Fruit fly (Drosophila melanogaster) whole organism, embryonic: ENCODE data around the gene Sema5c.

Experiments
- BtbVII ChIP-seq: fragments of 200-800 bp; sonication (Bioruptor generic); optimal IDR thresholded peaks from 3 replicates; lab custom pipeline; 2017; ENCODE audit warnings: missing biosample characterization, mild to moderate bottlenecking, missing genetic modification characterization
- CG11456 ChIP-seq: fragments of 200-800 bp; sonication (Bioruptor generic); IDR thresholded peaks from 3 replicates; pipeline ENCODE4 v1.3.6; 2022; ENCODE audit warnings: missing biosample characterization, missing genetic modification characterization
- CG11560 ChIP-seq: fragments of 200-800 bp; sonication (Bioruptor generic); IDR thresholded peaks from 3 replicates; pipeline ENCODE4 v1.3.6; 2022; ENCODE audit warnings: missing biosample characterization, missing genetic modification characterization
- CG13296 ChIP-seq: fragments of 200-800 bp; sonication (Bioruptor generic); optimal IDR thresholded peaks from 3 replicates; lab custom pipeline; 2018; ENCODE audit warnings: missing biosample characterization, mild to moderate bottlenecking, missing genetic modification characterization
- CG13624 ChIP-seq: fragments of 200-800 bp; sonication (Bioruptor generic); optimal IDR thresholded peaks from 2 replicates; lab custom pipeline; 2016; ENCODE audit warnings: missing biosample characterization, missing genetic modification characterization
- CG13775 ChIP-seq: fragments of 200-800 bp; sonication (Bioruptor generic); optimal IDR thresholded peaks from 3 replicates; lab custom pipeline; 2017; ENCODE audit warnings: missing biosample characterization, mild to moderate bottlenecking, missing genetic modification characterization
- CG14965 ChIP-seq: fragments of 200-800 bp; sonication (Bioruptor generic); optimal IDR thresholded peaks from 2 replicates; lab custom pipeline; 2016; ENCODE audit warnings: missing biosample characterization, missing genetic modification characterization, borderline replicate concordance
- CG17361 ChIP-seq: fragments of 200-800 bp; sonication (Bioruptor generic); IDR thresholded peaks from 3 replicates; pipeline ENCODE4 v1.3.6; 2022; ENCODE audit warnings: missing biosample characterization, missing genetic modification characterization
- CG2116 ChIP-seq: fragments of 200-800 bp; sonication (Bioruptor generic); optimal IDR thresholded peaks from 3 replicates; lab custom pipeline; 2018; ENCODE audit warnings: missing biosample characterization, mild to moderate bottlenecking, missing genetic modification characterization
- CG30403 ChIP-seq: fragments of 200-800 bp; sonication (Bioruptor generic); optimal IDR thresholded peaks from 3 replicates; lab custom pipeline; 2016; ENCODE audit warnings: missing biosample characterization, missing genetic modification characterization
- CG42726 ChIP-seq: fragments of 200-800 bp; sonication (Bioruptor generic); IDR thresholded peaks from 2 replicates; pipeline ENCODE4 v1.3.6; 2022; ENCODE audit warnings: missing biosample characterization, missing genetic modification characterization; ENCODE audit not compliant: partially characterized antibody
- CG6813 ChIP-seq: fragments of 200-800 bp; sonication (Bioruptor generic); optimal IDR thresholded peaks from 2 replicates; lab custom pipeline; 2017; ENCODE audit warnings: missing biosample characterization, missing genetic modification characterization, mild to moderate bottlenecking, moderate library complexity, missing genetic modification reagents
- CG7987 ChIP-seq: fragments of 200-800 bp; sonication (Bioruptor generic); optimal IDR thresholded peaks from 2 replicates; lab custom pipeline; 2018; ENCODE audit warnings: missing biosample characterization, mild to moderate bottlenecking, missing genetic modification characterization, moderate library complexity
- CG9215 ChIP-seq: fragments of 200-800 bp; sonication (Bioruptor generic); IDR thresholded peaks from 2 replicates; pipeline ENCODE4 v1.3.6; 2022; ENCODE audit warnings: missing biosample characterization, missing genetic modification characterization
- CG9876 ChIP-seq: fragments of 200-800 bp; sonication (Bioruptor generic); optimal IDR thresholded peaks from 2 replicates; lab custom pipeline; 2016; ENCODE audit warnings: missing biosample characterization, missing genetic modification characterization
- CrebB ChIP-seq: fragments of 200-800 bp; sonication (Bioruptor generic); optimal IDR thresholded peaks from 3 replicates; lab custom pipeline; 2018; ENCODE audit warnings: missing biosample characterization, mild to moderate bottlenecking, missing genetic modification characterization
- Dfd ChIP-seq, 2 experiments: fragments of >200 bp; optimal IDR thresholded peaks; 2 replicates each; lab custom pipeline; 2017; ENCODE audit warnings: missing biosample characterization in 2 of 2, missing genetic modification characterization in 2 of 2
- Dip2 ChIP-seq: fragments of 200-800 bp; sonication (Bioruptor generic); IDR thresholded peaks from 2 replicates; pipeline ENCODE4 v1.3.6; 2022; ENCODE audit warnings: missing biosample characterization, missing genetic modification characterization
- Dll ChIP-seq: fragments of 200-800 bp; sonication (Bioruptor generic); IDR thresholded peaks from 4 replicates; pipeline ENCODE4 v1.3.6; 2022; ENCODE audit warnings: missing biosample characterization, missing genetic modification characterization; ENCODE audit not compliant: partially characterized antibody
- Hr39 ChIP-seq: fragments of >200 bp; optimal IDR thresholded peaks from 2 replicates; lab custom pipeline; 2017
- Mes4 ChIP-seq: fragments of 200-800 bp; sonication (Bioruptor generic); optimal IDR thresholded peaks from 2 replicates; lab custom pipeline; 2016; ENCODE audit warnings: missing biosample characterization, missing genetic modification characterization
- NC2α ChIP-seq: fragments of 200-800 bp; sonication (Bioruptor generic); optimal IDR thresholded peaks from 2 replicates; lab custom pipeline; 2016; ENCODE audit warnings: missing biosample characterization, missing genetic modification characterization
- Opbp ChIP-seq: fragments of 200-800 bp; sonication (Bioruptor generic); IDR thresholded peaks from 3 replicates; pipeline ENCODE4 v1.3.6; 2022; ENCODE audit warnings: missing biosample characterization, missing genetic modification characterization; ENCODE audit not compliant: partially characterized antibody
- Optix ChIP-seq: fragments of 200-800 bp; sonication (Bioruptor generic); IDR thresholded peaks from 3 replicates; pipeline ENCODE4 v1.3.6; 2022; ENCODE audit warnings: missing biosample characterization, missing genetic modification characterization
- Ptx1 ChIP-seq: fragments of 200-800 bp; sonication (Bioruptor generic); IDR thresholded peaks from 2 replicates; pipeline ENCODE4 v1.3.6; 2022; ENCODE audit warnings: missing biosample characterization, missing genetic modification characterization
- Stat92E ChIP-seq, 3 experiments: fragments of >200 bp in 2 of 3; fragments of 200-800 bp in 1 of 3; sonication (Bioruptor generic) in 1 of 3; optimal IDR thresholded peaks; 2 replicates each; lab custom pipeline; 2017 to 2019; ENCODE audit warnings: missing biosample characterization in 3 of 3, missing genetic modification characterization in 3 of 3, mild to moderate bottlenecking in 1 of 3, moderate library complexity in 1 of 3
- Taf1 ChIP-seq: fragments of 200-800 bp; sonication (Bioruptor generic); IDR thresholded peaks from 2 replicates; pipeline ENCODE4 v1.3.6; 2022; ENCODE audit warnings: missing biosample characterization, missing genetic modification characterization
- Xrp1 ChIP-seq: fragments of 200-800 bp; sonication (Bioruptor generic); IDR thresholded peaks from 2 replicates; pipeline ENCODE4 v1.3.6; 2022; ENCODE audit warnings: missing biosample characterization, missing genetic modification characterization
- ac ChIP-seq: fragments of 200-800 bp; sonication (Bioruptor generic); optimal IDR thresholded peaks from 3 replicates; lab custom pipeline; 2017; ENCODE audit warnings: missing biosample characterization, mild to moderate bottlenecking, missing genetic modification characterization
- aop ChIP-seq: fragments of 200-800 bp; sonication (Bioruptor generic); IDR thresholded peaks from 2 replicates; pipeline ENCODE4 v1.3.6; 2022; ENCODE audit warnings: missing biosample characterization, missing genetic modification characterization
- ato ChIP-seq: fragments of 200-800 bp; sonication (Bioruptor generic); IDR thresholded peaks from 2 replicates; pipeline ENCODE4 v1.3.6; 2022; ENCODE audit warnings: missing biosample characterization, missing genetic modification characterization; ENCODE audit not compliant: partially characterized antibody
- caup ChIP-seq: fragments of 200-800 bp; sonication (Bioruptor generic); optimal IDR thresholded peaks from 3 replicates; lab custom pipeline; 2017; ENCODE audit warnings: missing biosample characterization, mild to moderate bottlenecking, missing genetic modification characterization, moderate library complexity; ENCODE audit not compliant: severe bottlenecking
- danr ChIP-seq: fragments of 200-800 bp; sonication (Bioruptor generic); IDR thresholded peaks from 2 replicates; pipeline ENCODE4 v1.3.6; 2022; ENCODE audit warnings: missing biosample characterization, missing genetic modification characterization
- dpn ChIP-seq, 2 experiments: fragments of 200-800 bp; sonication (Bioruptor generic); optimal IDR thresholded peaks; 3 replicates each; lab custom pipeline; 2016; ENCODE audit warnings: missing biosample characterization in 2 of 2, missing genetic modification characterization in 2 of 2
- gem ChIP-seq: fragments of 200-800 bp; sonication (Bioruptor generic); optimal IDR thresholded peaks from 2 replicates; lab custom pipeline; 2019; ENCODE audit warnings: missing biosample characterization, mild to moderate bottlenecking, missing genetic modification characterization, moderate library complexity
- gfzf ChIP-seq: fragments of 200-800 bp; sonication (Bioruptor generic); optimal IDR thresholded peaks from 2 replicates; lab custom pipeline; 2016; ENCODE audit warnings: missing biosample characterization, mild to moderate bottlenecking, missing genetic modification characterization, moderate library complexity
- gsb-n ChIP-seq: fragments of 200-800 bp; sonication (Bioruptor generic); optimal IDR thresholded peaks from 3 replicates; lab custom pipeline; 2018; ENCODE audit warnings: missing biosample characterization, mild to moderate bottlenecking, missing genetic modification characterization
- hb ChIP-seq: fragments of 200-800 bp; sonication (Bioruptor generic); IDR thresholded peaks from 3 replicates; pipeline ENCODE4 v1.3.6; 2022; ENCODE audit warnings: missing biosample characterization, missing genetic modification characterization; ENCODE audit not compliant: partially characterized antibody
- hbn ChIP-seq: fragments of 200-800 bp; sonication (Bioruptor generic); IDR thresholded peaks from 2 replicates; pipeline ENCODE4 v1.3.6; 2022; ENCODE audit warnings: missing biosample characterization, missing genetic modification characterization; ENCODE audit not compliant: partially characterized antibody
- hkb ChIP-seq, 2 experiments: fragments of 200-800 bp in 1 of 2; fragments of >200 bp in 1 of 2; sonication (Bioruptor generic) in 1 of 2; IDR thresholded peaks in 1 of 2; optimal IDR thresholded peaks in 1 of 2; 2 replicates each; pipeline versions ENCODE4 v1.3.6 to Lab custom; 2017 to 2022; ENCODE audit warnings: missing biosample characterization in 1 of 2, missing genetic modification characterization in 1 of 2
- hth ChIP-seq: fragments of >200 bp; optimal IDR thresholded peaks from 2 replicates; lab custom pipeline; 2017; ENCODE audit warnings: inconsistent platforms
- insv ChIP-seq, 2 experiments: fragments of 200-800 bp; sonication (Bioruptor generic); optimal IDR thresholded peaks; 3 replicates each; lab custom pipeline; 2016 to 2018; ENCODE audit warnings: missing biosample characterization in 2 of 2, missing genetic modification characterization in 2 of 2
- jing ChIP-seq: fragments of 200-800 bp; sonication (Bioruptor generic); optimal IDR thresholded peaks from 2 replicates; lab custom pipeline; 2018; ENCODE audit warnings: missing biosample characterization, mild to moderate bottlenecking, missing genetic modification characterization
- kah ChIP-seq: fragments of 200-800 bp; sonication (Bioruptor generic); optimal IDR thresholded peaks from 2 replicates; lab custom pipeline; 2018; ENCODE audit warnings: missing biosample characterization, mild to moderate bottlenecking, missing genetic modification characterization
- lilli ChIP-seq: fragments of 200-800 bp; sonication (Bioruptor generic); optimal IDR thresholded peaks from 3 replicates; lab custom pipeline; 2016; ENCODE audit warnings: missing biosample characterization, missing genetic modification characterization
- ranshi ChIP-seq: fragments of 200-800 bp; sonication (Bioruptor generic); IDR thresholded peaks from 2 replicates; pipeline ENCODE4 v1.3.6; 2022; ENCODE audit warnings: missing biosample characterization, missing genetic modification characterization
- repo ChIP-seq: fragments of 200-800 bp; sonication (Bioruptor generic); optimal IDR thresholded peaks from 2 replicates; lab custom pipeline; 2016; ENCODE audit warnings: missing biosample characterization, missing genetic modification characterization
- sens-2 ChIP-seq: fragments of 200-800 bp; sonication (Bioruptor generic); IDR thresholded peaks from 2 replicates; pipeline ENCODE4 v1.3.6; 2022; ENCODE audit warnings: missing biosample characterization, missing genetic modification characterization
- slp2 ChIP-seq: fragments of 200-800 bp; sonication (Bioruptor generic); optimal IDR thresholded peaks from 2 replicates; lab custom pipeline; 2016; ENCODE audit warnings: missing biosample characterization, missing genetic modification characterization
- ssp ChIP-seq: fragments of 200-800 bp; sonication (Bioruptor generic); IDR thresholded peaks from 2 replicates; pipeline ENCODE4 v1.3.6; 2022; ENCODE audit warnings: missing biosample characterization, missing genetic modification characterization
- twi ChIP-seq: fragments of 200-800 bp; optimal IDR thresholded peaks from 2 replicates; lab custom pipeline; 2019; ENCODE audit warnings: missing biosample characterization, mild to moderate bottlenecking, missing genetic modification characterization, moderate library complexity

Gene Sema5c

dm6 chr3L:12045443-12045842 lies 36.2 kb downstream of the Sema5c start (continued):
- TF ChIP-seq CG9215 (GFP tag; lab: Robert Waterston, UW): no peak
- no peak for TF ChIP-seq hth (lab: Kevin White, UChicago)
- TF ChIP-seq slp2 (GFP tag; lab: Kevin White, UChicago): no peak
- no peak for TF ChIP-seq CG13624 (GFP tag; lab: Kevin White, UChicago)
- no peak for TF ChIP-seq CG11560 (tag; lab: Robert Waterston, UW)
- no peak for TF ChIP-seq CG13775
- TF ChIP-seq danr: no peak
- TF ChIP-seq CG2116 (GFP tag; lab: Kevin White, UChicago): no peak
- TF ChIP-seq Stat92E (GFP tag; optimal IDR thresholded peaks at IDR 0.05; lab: Kevin White, UChicago): no peak
- no peak for TF ChIP-seq hb (GFP tag; lab: Robert Waterston, UW)
- TF ChIP-seq CG6813 (GFP tag; lab: Kevin White, UChicago): no peak
- peak; percentile 16 for TF ChIP-seq BtbVII
- TF ChIP-seq jing (GFP tag; lab: Kevin White, UChicago): no peak
- TF ChIP-seq gfzf (GFP tag; lab: Kevin White, UChicago): no peak
- TF ChIP-seq Optix (GFP tag; lab: Robert Waterston, UW): 0 out of 3 replicates have a peak, but pooled peaks have one; percentile 12
- no peak for TF ChIP-seq CG11456
- no peak for TF ChIP-seq Taf1
- no peak for TF ChIP-seq Ptx1 (GFP tag; lab: Robert Waterston, UW)
- no peak for TF ChIP-seq dpn (GFP tag; optimal IDR thresholded peaks at IDR 0.05; lab: Kevin White, UChicago)
- no peak for TF ChIP-seq aop (GFP tag; lab: Robert Waterston, UW)
- no peak for TF ChIP-seq ato (GFP tag; lab: Robert Waterston, UW)
- no peak for TF ChIP-seq Dfd (GFP tag; optimal IDR thresholded peaks at IDR 0.05; lab: Kevin White, UChicago)
- no peak for TF ChIP-seq twi (tag; lab: Kevin White, UChicago)
- no peak for TF ChIP-seq Opbp (GFP tag; lab: Robert Waterston, UW)
- no peak for TF ChIP-seq CrebB (tag; lab: Kevin White, UChicago)
- TF ChIP-seq insv (GFP tag; optimal IDR thresholded peaks at IDR 0.05; lab: Kevin White, UChicago): no peak
- peak; percentile 54 for TF ChIP-seq caup (GFP tag; lab: Kevin White, UChicago)
- no peak for TF ChIP-seq CG14965 (GFP tag; lab: Kevin White, UChicago)
- peak; percentile 43 for TF ChIP-seq CG7987
- no peak for TF ChIP-seq hkb (optimal IDR thresholded peaks at IDR 0.05; lab: Kevin White, UChicago)
- peak; percentile 58; the same call in 1 of the 2 replicates for TF ChIP-seq hkb (GFP tag; IDR thresholded peaks at IDR 0.05; lab: Robert Waterston, UW)
- no peak for TF ChIP-seq Mes4 (GFP tag; lab: Kevin White, UChicago)
- no peak for TF ChIP-seq ssp
- TF ChIP-seq CG9876: no peak
- TF ChIP-seq lilli (GFP tag; lab: Kevin White, UChicago): no peak
- TF ChIP-seq Xrp1 (GFP tag; lab: Robert Waterston, UW): 0 out of 2 replicates have a peak, but pooled peaks have one; percentile 24
- TF ChIP-seq NC2α (GFP tag; lab: Kevin White, UChicago): no peak
- TF ChIP-seq Dip2 (GFP tag; lab: Robert Waterston, UW): no peak
- TF ChIP-seq gem: no peak
- TF ChIP-seq repo (GFP tag; lab: Kevin White, UChicago): no peak
- TF ChIP-seq CG30403 (GFP tag; lab: Kevin White, UChicago): no peak
- no peak for TF ChIP-seq Dll (GFP tag; lab: Robert Waterston, UW)
- no peak for TF ChIP-seq hbn (GFP tag; lab: Robert Waterston, UW)
- TF ChIP-seq CG17361 (GFP tag; lab: Robert Waterston, UW): no peak
- no peak for TF ChIP-seq Hr39 (lab: Kevin White, UChicago)
- no peak for TF ChIP-seq kah (GFP tag; lab: Kevin White, UChicago)
- TF ChIP-seq ranshi (GFP tag; lab: Robert Waterston, UW): no peak
- no peak for TF ChIP-seq ac (GFP tag; lab: Kevin White, UChicago)
- TF ChIP-seq sens-2: no peak
- TF ChIP-seq CG42726 (GFP tag; lab: Robert Waterston, UW): no peak
- TF ChIP-seq CG13296 (GFP tag; lab: Kevin White, UChicago): peak; percentile 65
- TF ChIP-seq gsb-n (tag; lab: Kevin White, UChicago): no peak
